Worm (Caenorhabditis elegans) whole organism, dauer: ENCODE results near the gene srh-63.
"Not testable (repeated sequence)": the region's sequence is repeated elsewhere in the genome, so short reads cannot be mapped to it uniquely, and the experiment has no call there.

Experiments used
- unc-62 ChIP-seq: sonication (generic microtip); optimal IDR thresholded peaks from 2 replicates; lab custom pipeline; 2017; ENCODE audit warnings: missing biosample characterization, missing genetic modification reagents, missing genetic modification characterization

srh-63 gene

ce11 chrIV:14542517-14542916 lies 18.8 kb downstream of the srh-63 start, which contains the start of gene pals-29:
Gene pals-29, minus strand, starts transcription at chrIV:14542617.
- no peak for TF ChIP-seq unc-62 (GFP tag; lab: Kevin White, UChicago)

ce11 chrIV:14547292-14547691 lies 23.6 kb downstream of the srh-63 start:
- no peak for TF ChIP-seq unc-62 (GFP tag; lab: Kevin White, UChicago)

ce11 chrIV:14549308-14549707 lies 25.6 kb downstream of the srh-63 start, which contains the start of gene T27E7.9:
Gene T27E7.9, minus strand, starts transcription at chrIV:14549408.
- no peak for TF ChIP-seq unc-62 (GFP tag; lab: Kevin White, UChicago)

ce11 chrIV:14551870-14552269 lies 28.2 kb downstream of the srh-63 start, which contains the start of gene pals-30:
Gene pals-30, minus strand, starts transcription at chrIV:14551970.
- TF ChIP-seq unc-62 (GFP tag; lab: Kevin White, UChicago), result not testable (repeated sequence)

ce11 chrIV:14554788-14555187 lies 31.1 kb downstream of the srh-63 start, which contains the start of gene Y57G11B.6:
Gene Y57G11B.6, minus strand, starts transcription at chrIV:14554888.
- no peak for TF ChIP-seq unc-62 (GFP tag; lab: Kevin White, UChicago)

- TF ChIP-seq unc-62 (GFP tag; lab: Kevin White, UChicago), result no peak
These were observed 34.0 kb downstream of the srh-63 start for ce11 chrIV:14557642-14558041.

- TF ChIP-seq unc-62 (GFP tag; lab: Kevin White, UChicago), result no peak
These were observed 35.6 kb downstream of the srh-63 start for ce11 chrIV:14559267-14559666.

ce11 chrIV:14561677-14562076 lies 38.0 kb downstream of the srh-63 start:
- TF ChIP-seq unc-62 (GFP tag; lab: Kevin White, UChicago), result no peak

- TF ChIP-seq unc-62 (GFP tag; lab: Kevin White, UChicago), result no peak
These were observed 39.1 kb downstream of the srh-63 start for ce11 chrIV:14562649-14563268.

ce11 chrIV:14565062-14565461 lies 41.4 kb downstream of the srh-63 start, which contains the start of gene Y57G11B.2:
Gene Y57G11B.2, plus strand, starts transcription at chrIV:14565362.
- TF ChIP-seq unc-62 (GFP tag; lab: Kevin White, UChicago), result no peak

ce11 chrIV:14571626-14572025 lies 48.0 kb downstream of the srh-63 start:
- no peak for TF ChIP-seq unc-62 (GFP tag; lab: Kevin White, UChicago)

- TF ChIP-seq unc-62 (GFP tag; lab: Kevin White, UChicago), result no peak
These were observed 48.9 kb downstream of the srh-63 start, which contains the start of gene glb-34 for ce11 chrIV:14572607-14573006. Gene glb-34, minus strand, starts transcription at chrIV:14572707.

ce11 chrIV:14573068-14573467 lies 49.4 kb downstream of the srh-63 start:
- TF ChIP-seq unc-62 (GFP tag; lab: Kevin White, UChicago), result no peak

ce11 chrIV:14574282-14574869 lies 50.7 kb downstream of the srh-63 start, which contains the start of the genes Y57G11B.3 and Y57G11B.5:
Gene Y57G11B.3, minus strand, starts transcription at chrIV:14574382.
Gene Y57G11B.5, plus strand, starts transcription at chrIV:14574819.
- TF ChIP-seq unc-62 (GFP tag; lab: Kevin White, UChicago), result no peak
